Worm (Caenorhabditis elegans): ENCODE data around the gene Y116F11B.13.

Gene Y116F11B.13

DNA sequence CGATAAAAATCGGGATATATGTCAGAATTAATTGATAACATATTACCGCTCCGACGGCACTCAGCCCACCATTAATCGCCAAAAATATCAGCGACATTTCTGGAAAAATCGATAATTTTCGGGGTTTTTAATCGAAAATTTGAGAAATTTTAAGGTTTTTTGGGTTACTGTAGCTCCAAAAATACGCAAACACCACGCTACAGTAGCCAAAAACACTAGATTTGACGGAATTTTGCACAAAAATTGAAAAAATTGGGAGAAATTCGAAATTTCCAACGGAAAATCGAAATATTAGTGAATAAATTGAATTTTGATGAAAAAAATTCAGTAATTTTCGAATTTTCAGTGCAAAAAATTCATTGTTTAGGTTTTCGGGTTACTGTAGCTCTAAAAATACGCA is 51.2 kb downstream of the Y116F11B.13 start, which contains the start of gene algn-7:
Gene algn-7, minus strand, starts transcription at position 101 of the 400 bp plus-strand sequence.
- TF ChIP-seq peb-1 (tag; optimal IDR thresholded peaks at IDR 0.05) (no peak), ceh-16 (tag; optimal IDR thresholded peaks at IDR 0.05) (no peak), Y55F3AM.14 (GFP tag; optimal IDR thresholded peaks at IDR 0.05) (no peak), egl-27 (tag; optimal IDR thresholded peaks at IDR 0.05) (no peak), ztf-11 (tag; optimal IDR thresholded peaks at IDR 0.05) (no peak), dmd-4 (tag; optimal IDR thresholded peaks at IDR 0.05) (no peak), alr-1 (tag; optimal IDR thresholded peaks at IDR 0.05) (no peak), mdl-1 (tag; optimal IDR thresholded peaks at IDR 0.05) (no peak), R02D3.7 (tag; optimal IDR thresholded peaks at IDR 0.05) (no peak), lin-11 (tag; optimal IDR thresholded peaks at IDR 0.05) (no peak), skn-1 (tag; optimal IDR thresholded peaks at IDR 0.05) (no peak), ztf-1 (GFP tag; conservative IDR thresholded peaks at IDR 0.05) (no peak), gmeb-1 (tag; optimal IDR thresholded peaks at IDR 0.05) (no peak), nhr-237 (tag; optimal IDR thresholded peaks at IDR 0.05) (no peak), nhr-6 (tag; optimal IDR thresholded peaks at IDR 0.05) (no peak)

Measured in whole organism, L2 larva.